Comparison of ENCODE assay signal across 1 fruit fly cellular context in genomic region chrX:19159942-19160341, dm6.
TF ChIP-seq lines count a peak whose summit lies in the region.

No protein-coding gene starts in this region.

TF ChIP-seq in whole organism, embryonic, 481 proteins besides CTCF, POLR2A, EP300 and RAD21 (continued from another document):
- TF ChIP-seq Bgb (GFP tag; IDR thresholded peaks at IDR 0.05; lab: Robert Waterston, UW; ENCODE audit: partially characterized antibody) (no peak), Hsf (GFP tag; optimal IDR thresholded peaks at IDR 0.05; lab: Kevin White, UChicago) (no peak), CG11696 (GFP tag; IDR thresholded peaks at IDR 0.05; lab: Robert Waterston, UW) (no peak), CG8924 (tag; optimal IDR thresholded peaks at IDR 0.05; lab: Kevin White, UChicago) (peak; percentile 32), CG3065 (GFP tag; optimal IDR thresholded peaks at IDR 0.05; lab: Kevin White, UChicago) (no peak), Hr3 (GFP tag; optimal IDR thresholded peaks at IDR 0.05; lab: Kevin White, UChicago) (peak; percentile 23), Hand (GFP tag; optimal IDR thresholded peaks at IDR 0.05; lab: Kevin White, UChicago) (no peak), HHEX (GFP tag; optimal IDR thresholded peaks at IDR 0.05; lab: Kevin White, UChicago) (no peak), chif (GFP tag; optimal IDR thresholded peaks at IDR 0.05; lab: Kevin White, UChicago) (no peak), CG31365 (tag; optimal IDR thresholded peaks at IDR 0.05; lab: Kevin White, UChicago) (no peak), zf30C (GFP tag; optimal IDR thresholded peaks at IDR 0.05; lab: Kevin White, UChicago) (no peak), tin (GFP tag; optimal IDR thresholded peaks at IDR 0.05; lab: Kevin White, UChicago) (no peak)
TF ChIP-seq in whole organism, embryonic: peak in this region for 57.
